Worm (Caenorhabditis elegans) whole organism, early embryonic: ENCODE data around the gene clec-153.

Source experiments
- B0310.2 ChIP-seq: sonication (generic microtip); optimal IDR thresholded peaks from 2 replicates; lab custom pipeline; 2016; ENCODE audit warnings: mild to moderate bottlenecking, missing genetic modification characterization, missing compliant biosample characterization
- F13C5.2 ChIP-seq: sonication (generic microtip); optimal IDR thresholded peaks from 2 replicates; lab custom pipeline; 2017; ENCODE audit warnings: mild to moderate bottlenecking, missing genetic modification characterization, inconsistent platforms, missing compliant biosample characterization
- aly-1 ChIP-seq: sonication (generic microtip); optimal IDR thresholded peaks from 2 replicates; lab custom pipeline; 2016; ENCODE audit warnings: missing genetic modification characterization, missing compliant biosample characterization
- ama-1 ChIP-seq: fragments of 150-350 bp; optimal IDR thresholded peaks from 2 replicates; lab custom pipeline; 2014
- ceh-13 ChIP-seq: fragments of 200-800 bp; sonication (Bioruptor generic); optimal IDR thresholded peaks from 2 replicates; lab custom pipeline; 2018; ENCODE audit warnings: mild to moderate bottlenecking, missing genetic modification characterization, missing compliant biosample characterization
- ceh-36 ChIP-seq: sonication (generic microtip); optimal IDR thresholded peaks from 2 replicates; lab custom pipeline; 2016; ENCODE audit warnings: missing genetic modification characterization, inconsistent platforms, missing compliant biosample characterization
- ets-7 ChIP-seq: sonication (generic microtip); optimal IDR thresholded peaks from 2 replicates; lab custom pipeline; 2016; ENCODE audit warnings: missing genotype, missing genetic modification characterization, missing compliant biosample characterization
- flt-1 ChIP-seq: fragments of 200-800 bp; sonication (Bioruptor generic); IDR thresholded peaks from 2 replicates; pipeline ENCODE4 v1.3.6; 2022; ENCODE audit warnings: missing genetic modification characterization, missing compliant biosample characterization
- hmbx-1 ChIP-seq: sonication (generic microtip); optimal IDR thresholded peaks from 2 replicates; lab custom pipeline; 2016; ENCODE audit warnings: mild to moderate bottlenecking, missing genetic modification characterization, missing compliant biosample characterization
- hmg-4 ChIP-seq: fragments of 200-800 bp; sonication (Bioruptor generic); optimal IDR thresholded peaks from 2 replicates; lab custom pipeline; 2018; ENCODE audit warnings: mild to moderate bottlenecking, missing genetic modification characterization, missing compliant biosample characterization
- hnd-1 ChIP-seq: sonication (generic microtip); optimal IDR thresholded peaks from 2 replicates; lab custom pipeline; 2016; ENCODE audit warnings: missing genetic modification characterization, missing compliant biosample characterization
- pes-1 ChIP-seq: fragments of 200-800 bp; sonication (Bioruptor generic); IDR thresholded peaks from 2 replicates; pipeline ENCODE4 v1.3.6; 2022; ENCODE audit warnings: missing genetic modification reagents, missing genetic modification characterization, missing compliant biosample characterization
- scrt-1 ChIP-seq: fragments of 200-800 bp; sonication (Bioruptor generic); IDR thresholded peaks from 2 replicates; pipeline ENCODE4 v1.3.6; 2022; ENCODE audit warnings: missing genetic modification characterization, missing compliant biosample characterization
- sea-1 ChIP-seq: fragments of 200-800 bp; sonication (Bioruptor generic); conservative IDR thresholded peaks from 2 replicates; pipeline ENCODE4 v1.3.6; 2022; ENCODE audit warnings: missing genetic modification characterization, missing compliant biosample characterization
- tbx-11 ChIP-seq: fragments of 200-800 bp; sonication (Bioruptor generic); IDR thresholded peaks from 2 replicates; pipeline ENCODE4 v1.3.6; 2022; ENCODE audit warnings: missing genetic modification characterization, missing compliant biosample characterization
- tbx-37 ChIP-seq: fragments of 200-800 bp; sonication (Bioruptor generic); conservative IDR thresholded peaks from 2 replicates; pipeline ENCODE4 v1.3.6; 2022; ENCODE audit warnings: missing genetic modification reagents, missing genetic modification characterization, missing compliant biosample characterization
- tra-4 ChIP-seq: sonication (generic microtip); optimal IDR thresholded peaks from 2 replicates; lab custom pipeline; 2017; ENCODE audit warnings: missing genetic modification characterization, missing compliant biosample characterization

Gene clec-153

DNA sequence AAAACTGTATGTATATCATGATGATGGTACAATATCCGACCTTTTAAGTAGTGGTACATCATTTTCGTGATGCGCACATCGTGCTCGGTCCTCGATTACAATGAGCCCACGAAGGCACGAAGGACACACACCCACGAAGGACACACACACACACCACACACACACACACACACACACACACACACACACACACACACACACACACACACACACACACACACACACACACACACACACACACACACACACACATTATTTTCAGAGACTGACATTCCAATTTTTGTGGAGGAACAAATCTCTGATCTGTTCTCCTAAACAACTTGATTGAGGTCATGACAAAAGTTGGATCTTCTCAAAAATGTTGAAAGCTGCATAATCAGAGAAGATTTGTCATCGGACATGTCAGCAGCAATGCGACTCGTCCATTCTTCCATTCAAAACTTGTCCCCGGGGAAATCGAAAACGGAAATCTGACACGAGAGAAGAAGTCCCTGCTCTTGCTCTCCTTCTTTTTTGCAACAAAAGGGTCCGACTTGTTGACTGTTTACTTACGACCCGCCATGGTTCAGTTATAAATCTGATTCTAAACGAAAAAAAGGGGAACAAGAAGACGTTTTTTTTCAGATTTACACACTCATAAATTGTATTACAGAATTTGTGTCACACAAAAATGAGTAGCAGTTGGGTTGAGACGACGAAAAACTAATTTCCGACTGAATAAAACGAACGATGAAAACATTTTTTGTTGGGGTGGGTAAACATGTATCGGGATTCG lies 8.7 kb upstream of the clec-153 start:
- TF ChIP-seq sea-1 (GFP tag; lab: Robert Waterston, UW): no peak
- TF ChIP-seq ceh-13 (GFP tag; lab: Kevin White, UChicago): no peak
- no peak for TF ChIP-seq pes-1 (GFP tag; lab: Robert Waterston, UW)
- no peak for TF ChIP-seq tbx-37 (GFP tag; lab: Robert Waterston, UW)
- no peak for TF ChIP-seq hmg-4 (GFP tag; lab: Kevin White, UChicago)
- TF ChIP-seq ceh-36 (tag; lab: Kevin White, UChicago): no peak
- no peak for TF ChIP-seq hmbx-1 (tag; lab: Kevin White, UChicago)
- TF ChIP-seq F13C5.2 (tag; lab: Kevin White, UChicago): no peak
- TF ChIP-seq scrt-1 (GFP tag; lab: Robert Waterston, UW): no peak
- TF ChIP-seq hnd-1 (tag; lab: Kevin White, UChicago): no peak
- no peak for TF ChIP-seq aly-1 (tag; lab: Kevin White, UChicago)
- no peak for TF ChIP-seq B0310.2
- no peak for TF ChIP-seq ets-7
- no peak for TF ChIP-seq tra-4 (tag; lab: Kevin White, UChicago)
- TF ChIP-seq flt-1: no peak
- TF ChIP-seq tbx-11 (GFP tag; lab: Robert Waterston, UW): no peak

DNA sequence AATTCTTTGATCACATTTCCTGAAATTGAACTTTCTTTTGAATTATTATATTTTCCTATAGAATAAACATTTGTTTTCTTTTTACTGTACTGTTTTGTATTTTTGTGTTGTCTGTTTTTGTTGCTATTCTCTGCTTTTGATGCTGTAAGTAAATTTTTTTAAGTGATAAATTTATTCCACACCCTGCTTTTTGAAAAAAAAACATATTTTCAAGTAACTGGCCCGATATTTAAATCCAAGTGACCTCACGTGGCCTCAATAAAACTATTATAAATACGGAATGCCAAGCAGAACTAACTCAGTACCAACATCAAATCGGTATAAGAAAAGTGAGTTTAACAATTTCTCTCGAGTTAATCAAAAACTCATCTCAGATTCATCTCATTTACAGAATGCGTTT lies 6.9 kb upstream of the clec-153 start, which contains the start of gene clec-151:
clec-151 (plus strand) TSS at position 301 of the 400 bp plus-strand sequence.
- TF ChIP-seq tra-4 (tag; lab: Kevin White, UChicago) (no peak), pes-1 (GFP tag; lab: Robert Waterston, UW) (no peak), ceh-13 (GFP tag; lab: Kevin White, UChicago) (no peak), sea-1 (GFP tag; lab: Robert Waterston, UW) (no peak), hmg-4 (GFP tag; lab: Kevin White, UChicago) (no peak), tbx-37 (GFP tag; lab: Robert Waterston, UW) (no peak), hnd-1 (tag; lab: Kevin White, UChicago) (no peak), flt-1 (no peak), F13C5.2 (tag; lab: Kevin White, UChicago) (no peak), aly-1 (tag; lab: Kevin White, UChicago) (no peak), B0310.2 (no peak), hmbx-1 (tag; lab: Kevin White, UChicago) (no peak), scrt-1 (GFP tag; lab: Robert Waterston, UW) (no peak), ama-1 (lab: Kevin White, UChicago) (no peak), ceh-36 (tag; lab: Kevin White, UChicago) (no peak)

DNA sequence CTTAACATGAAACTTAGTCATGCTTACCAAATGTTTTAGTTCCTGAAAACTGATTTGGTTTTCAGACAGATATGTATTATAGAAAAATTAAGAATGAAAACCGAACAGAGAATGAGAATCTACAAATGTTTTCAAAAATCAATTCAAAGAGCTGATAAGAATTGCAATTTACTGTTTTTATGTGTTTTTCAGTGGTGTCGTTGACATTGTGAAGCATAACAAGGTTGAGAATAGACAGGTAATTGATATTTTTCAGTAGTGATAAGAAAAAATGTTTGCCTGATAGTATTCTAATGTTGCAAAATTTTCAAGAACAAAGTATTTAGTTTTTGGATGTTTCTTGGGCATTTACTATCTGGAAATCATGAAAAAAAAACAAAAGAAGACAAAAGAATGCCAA lies 8.2 kb downstream of the clec-153 start, which contains the start of gene pfas-1:
pfas-1 (minus strand) TSS at position 49 of the 400 bp plus-strand sequence.
- TF ChIP-seq ceh-36 (tag; lab: Kevin White, UChicago) (no peak), sea-1 (GFP tag; lab: Robert Waterston, UW) (no peak), tra-4 (tag; lab: Kevin White, UChicago) (no peak), hmg-4 (GFP tag; lab: Kevin White, UChicago) (no peak), flt-1 (no peak), tbx-37 (GFP tag; lab: Robert Waterston, UW) (no peak), B0310.2 (no peak), aly-1 (tag; lab: Kevin White, UChicago) (no peak), F13C5.2 (tag; lab: Kevin White, UChicago) (no peak), hmbx-1 (tag; lab: Kevin White, UChicago) (no peak)

DNA sequence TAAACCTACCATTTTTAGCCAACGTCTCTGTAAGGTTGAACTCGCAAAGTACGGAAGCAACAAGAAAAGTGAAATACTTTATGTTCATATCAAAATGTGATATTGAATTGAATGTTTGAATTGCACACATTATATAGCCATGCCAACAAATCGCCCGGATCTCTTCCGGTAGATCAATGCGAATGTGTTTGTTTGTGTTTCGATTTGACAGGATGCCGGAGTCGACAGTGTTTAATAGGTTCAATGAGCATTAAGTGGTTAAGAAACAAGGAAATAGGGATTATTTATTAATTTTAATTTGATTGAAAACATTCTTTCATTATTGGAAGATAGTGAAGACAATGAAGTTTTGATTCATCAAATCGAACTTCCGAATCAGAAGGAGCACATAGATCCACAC lies 11.2 kb downstream of the clec-153 start, which contains the start of gene pqn-29:
pqn-29 (minus strand) TSS at position 101 of the 400 bp plus-strand sequence.
- no peak for TF ChIP-seq flt-1
- TF ChIP-seq tbx-11 (GFP tag; lab: Robert Waterston, UW): no peak
- no peak for TF ChIP-seq hnd-1 (tag; lab: Kevin White, UChicago)
- TF ChIP-seq B0310.2: no peak
- no peak for TF ChIP-seq ets-7
- TF ChIP-seq scrt-1 (GFP tag; lab: Robert Waterston, UW): no peak
- TF ChIP-seq sea-1 (GFP tag; lab: Robert Waterston, UW): no peak

DNA sequence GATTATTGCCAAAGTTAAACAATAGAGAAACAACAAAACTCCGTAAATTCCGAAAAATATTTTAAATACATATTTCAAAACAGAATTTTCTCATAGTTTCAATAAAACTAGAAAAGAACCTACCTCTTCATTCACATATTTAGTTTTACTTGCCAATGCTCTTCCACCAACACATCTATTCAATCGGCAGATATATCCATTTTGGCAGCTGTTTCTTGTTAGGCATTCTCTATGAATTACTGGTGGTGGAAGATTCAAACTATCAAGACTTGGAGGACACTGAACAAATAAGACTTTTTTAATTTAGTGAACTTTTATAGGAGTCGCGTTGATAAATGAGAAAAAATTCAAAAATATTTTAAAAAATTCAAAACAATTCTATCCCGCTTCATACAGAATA lies 12.3 kb downstream of the clec-153 start:
- no peak for TF ChIP-seq ceh-13 (GFP tag; lab: Kevin White, UChicago)
- TF ChIP-seq pes-1 (GFP tag; lab: Robert Waterston, UW): no peak
- no peak for TF ChIP-seq F13C5.2 (tag; lab: Kevin White, UChicago)
- no peak for TF ChIP-seq tbx-37 (GFP tag; lab: Robert Waterston, UW)
- no peak for TF ChIP-seq tra-4 (tag; lab: Kevin White, UChicago)
- no peak for TF ChIP-seq scrt-1 (GFP tag; lab: Robert Waterston, UW)
- TF ChIP-seq B0310.2: no peak
- TF ChIP-seq sea-1 (GFP tag; lab: Robert Waterston, UW): no peak
- no peak for TF ChIP-seq ets-7
- no peak for TF ChIP-seq hnd-1 (tag; lab: Kevin White, UChicago)
- TF ChIP-seq ceh-36 (tag; lab: Kevin White, UChicago): no peak
- TF ChIP-seq aly-1 (tag; lab: Kevin White, UChicago): no peak
- TF ChIP-seq hmbx-1 (tag; lab: Kevin White, UChicago): no peak
- no peak for TF ChIP-seq ama-1 (lab: Kevin White, UChicago)
- TF ChIP-seq hmg-4 (GFP tag; lab: Kevin White, UChicago): no peak
- TF ChIP-seq tbx-11 (GFP tag; lab: Robert Waterston, UW): no peak
- no peak for TF ChIP-seq flt-1

DNA sequence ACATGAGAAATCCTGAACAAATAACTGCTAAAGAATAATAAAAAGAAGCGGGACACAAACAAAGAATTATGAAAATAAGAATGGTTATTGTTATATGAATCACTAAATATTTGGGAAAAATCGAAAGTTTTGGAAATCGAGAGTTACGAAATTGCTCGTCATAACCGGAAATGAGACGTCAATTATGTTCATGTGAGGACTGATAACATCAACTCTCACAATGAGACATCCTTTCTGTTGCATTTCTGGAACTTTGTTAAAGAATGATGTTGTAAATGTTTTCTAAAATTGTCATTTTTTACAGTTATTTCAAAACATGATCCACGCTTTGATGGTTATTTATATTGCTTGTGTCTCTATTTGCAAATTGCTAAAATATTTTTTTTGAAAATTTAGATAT lies 12.8 kb downstream of the clec-153 start, which contains the start of gene T23F11.6:
T23F11.6 (minus strand) TSS at position 45 of the 400 bp plus-strand sequence.
- no peak for TF ChIP-seq B0310.2
- TF ChIP-seq ceh-13 (GFP tag; lab: Kevin White, UChicago): no peak
- TF ChIP-seq hnd-1 (tag; lab: Kevin White, UChicago): no peak

DNA sequence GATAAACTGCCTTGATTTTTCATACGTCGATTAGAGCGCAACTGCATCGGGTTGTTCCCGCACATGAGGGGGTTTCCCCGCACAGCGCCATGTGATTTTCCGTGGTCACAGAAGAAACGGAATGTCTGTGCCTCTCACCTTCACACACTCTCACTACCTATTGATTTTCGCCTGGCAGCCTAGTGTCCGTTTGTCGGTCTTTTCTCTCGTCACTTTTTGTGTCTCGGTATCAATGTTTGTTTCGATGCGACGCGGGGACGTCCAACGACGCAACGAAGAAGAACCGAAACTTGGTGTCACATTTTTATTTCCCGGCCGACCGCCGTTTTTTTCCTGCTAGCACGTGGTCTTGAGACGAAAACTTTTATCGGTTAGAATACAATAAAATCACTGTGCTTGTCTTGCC lies 14.3 kb downstream of the clec-153 start:
- TF ChIP-seq ceh-36 (tag; lab: Kevin White, UChicago) (no peak), sea-1 (GFP tag; lab: Robert Waterston, UW) (no peak), tra-4 (tag; lab: Kevin White, UChicago) (no peak), flt-1 (0 out of 2 replicates have a peak, but pooled peaks have one; percentile 4), hmg-4 (GFP tag; lab: Kevin White, UChicago) (peak; percentile 57), F13C5.2 (tag; lab: Kevin White, UChicago) (peak; percentile 63)
